Fruit fly (Drosophila melanogaster): ENCODE results near the gene CG2680.

Gene CG2680

DNA sequence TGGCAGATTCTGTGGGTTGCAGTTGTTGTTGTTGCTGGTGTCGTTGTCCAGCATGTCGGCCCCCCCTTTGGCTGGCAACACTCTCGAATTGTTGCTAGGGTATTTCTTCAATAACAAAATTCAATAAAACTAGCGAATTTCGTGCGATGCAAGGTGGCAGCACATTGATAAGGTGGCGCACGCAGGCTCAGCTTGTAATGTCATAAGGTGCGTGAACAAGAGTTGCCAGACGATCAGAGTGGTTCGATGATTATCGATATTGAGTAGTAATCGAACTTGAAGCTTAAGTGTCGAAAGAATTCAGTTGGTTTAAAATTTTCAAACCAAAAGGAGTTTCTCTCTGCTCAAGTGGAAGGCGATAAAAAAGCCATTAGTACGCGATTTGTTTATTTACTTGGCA lies 12.9 kb upstream of the CG2680 start, which contains the start of gene CG2701 (continued):
- TF ChIP-seq CG33213 (GFP tag; optimal IDR thresholded peaks at IDR 0.05) (no peak), tna (GFP tag; IDR thresholded peaks at IDR 0.05; ENCODE audit: partially characterized antibody) (peak; percentile 65; the same call in 1 of the 2 replicates), Aef1 (GFP tag; IDR thresholded peaks at IDR 0.05) (no peak), ken (GFP tag; IDR thresholded peaks at IDR 0.05) (no peak), CG2116 (GFP tag; optimal IDR thresholded peaks at IDR 0.05) (peak; percentile 57), knrl (GFP tag; IDR thresholded peaks at IDR 0.05; ENCODE audit: partially characterized antibody) (peak; percentile 66), ato (GFP tag; IDR thresholded peaks at IDR 0.05; ENCODE audit: partially characterized antibody) (peak; percentile 61; the same call in 1 of the 2 replicates), Hsf (GFP tag; optimal IDR thresholded peaks at IDR 0.05) (peak; percentile 22), slbo (GFP tag; IDR thresholded peaks at IDR 0.05) (peak; percentile 53; the same call in 1 of the 2 replicates), CG3995 (GFP tag; optimal IDR thresholded peaks at IDR 0.05) (no peak), nerfin-2 (GFP tag; IDR thresholded peaks at IDR 0.05; ENCODE audit: partially characterized antibody) (peak; percentile 60), CG33557 (GFP tag; optimal IDR thresholded peaks at IDR 0.05) (no peak), exex (tag; optimal IDR thresholded peaks at IDR 0.05) (no peak), chinmo (GFP tag; IDR thresholded peaks at IDR 0.05; ENCODE audit: partially characterized antibody) (0 out of 4 replicates have a peak, but pooled peaks have one; percentile 67), HmgD (GFP tag; optimal IDR thresholded peaks at IDR 0.05) (peak; percentile 68), CG9437 (GFP tag; optimal IDR thresholded peaks at IDR 0.05) (no peak), CG42726 (GFP tag; IDR thresholded peaks at IDR 0.05; ENCODE audit: partially characterized antibody) (peak; percentile 69), Trl (optimal IDR thresholded peaks at IDR 0.05) (no peak), Trl (GFP tag; optimal IDR thresholded peaks at IDR 0.05) (peak; percentile 0), Myb (GFP tag; optimal IDR thresholded peaks at IDR 0.05) (peak; percentile 94), gce (GFP tag; IDR thresholded peaks at IDR 0.05) (no peak), dmrt11E (tag; optimal IDR thresholded peaks at IDR 0.05) (no peak), CG14860 (GFP tag; IDR thresholded peaks at IDR 0.05; ENCODE audit: partially characterized antibody) (peak; percentile 64), Mes4 (GFP tag; optimal IDR thresholded peaks at IDR 0.05) (no peak), Bgb (GFP tag; IDR thresholded peaks at IDR 0.05; ENCODE audit: partially characterized antibody) (peak; percentile 86), tin (GFP tag; optimal IDR thresholded peaks at IDR 0.05) (peak; percentile 36), BEAF-32 (GFP tag; optimal IDR thresholded peaks at IDR 0.05) (peak; percentile 74), CG34224 (GFP tag; IDR thresholded peaks at IDR 0.05; ENCODE audit: partially characterized antibody) (peak; percentile 75), CG18011 (GFP tag; optimal IDR thresholded peaks at IDR 0.05) (no peak), Opbp (GFP tag; IDR thresholded peaks at IDR 0.05; ENCODE audit: partially characterized antibody) (peak; percentile 74; the same call in 2 of the 3 replicates), zfh2 (GFP tag; optimal IDR thresholded peaks at IDR 0.05) (peak; percentile 36), E2f2 (GFP tag; IDR thresholded peaks at IDR 0.05) (peak; percentile 77), CG9932 (GFP tag; IDR thresholded peaks at IDR 0.05) (peak; percentile 58; the same call in 1 of the 2 replicates), Sry-β (GFP tag; optimal IDR thresholded peaks at IDR 0.05) (peak; percentile 0), MESR4 (GFP tag; optimal IDR thresholded peaks at IDR 0.05) (peak; percentile 87), HmgZ (tag; optimal IDR thresholded peaks at IDR 0.05) (peak; percentile 70), Dip3 (GFP tag; optimal IDR thresholded peaks at IDR 0.05) (peak; percentile 24), Fer2 (tag; optimal IDR thresholded peaks at IDR 0.05) (no peak), CrebB (tag; optimal IDR thresholded peaks at IDR 0.05) (no peak), CG9609 (GFP tag; optimal IDR thresholded peaks at IDR 0.05) (peak; percentile 18), slou (GFP tag; optimal IDR thresholded peaks at IDR 0.05) (no peak), mirr (GFP tag; optimal IDR thresholded peaks at IDR 0.05) (peak; percentile 24), CG30403 (GFP tag; optimal IDR thresholded peaks at IDR 0.05) (no peak), Rfx (GFP tag; IDR thresholded peaks at IDR 0.05) (peak; percentile 9; the same call in 1 of the 2 replicates), CG2120 (GFP tag; optimal IDR thresholded peaks at IDR 0.05) (peak; percentile 43), CG17829 (tag; optimal IDR thresholded peaks at IDR 0.05) (peak; percentile 7), CHES-1-like (GFP tag; optimal IDR thresholded peaks at IDR 0.05) (peak; percentile 33), sug (tag; optimal IDR thresholded peaks at IDR 0.05) (no peak), lilli (GFP tag; optimal IDR thresholded peaks at IDR 0.05) (peak; percentile 30), CG31388 (GFP tag; optimal IDR thresholded peaks at IDR 0.05) (no peak)

All from whole organism, embryonic.